Fruit fly (Drosophila melanogaster) whole organism, pupa: ENCODE results near the gene CG14322.
A peak's percentile ranks its signal among the peaks of the same experiment; 100 is the strongest.

Experiments
- CG12605 ChIP-seq: fragments of 200-800 bp; sonication (Bioruptor generic); IDR thresholded peaks from 2 replicates; pipeline ENCODE4 v1.3.6; 2022; ENCODE audit warnings: missing biosample characterization, missing genetic modification characterization
- CG14655 ChIP-seq: fragments of 200-800 bp; sonication (Bioruptor generic); optimal IDR thresholded peaks from 3 replicates; lab custom pipeline; 2017; ENCODE audit warnings: mild to moderate bottlenecking, missing biosample characterization, missing genetic modification reagents, missing genetic modification characterization
- CG15710 ChIP-seq: fragments of 200-800 bp; sonication (Bioruptor generic); optimal IDR thresholded peaks from 2 replicates; lab custom pipeline; 2018; ENCODE audit warnings: missing biosample characterization, mild to moderate bottlenecking, missing genetic modification characterization, moderate library complexity
- CG32121 ChIP-seq: fragments of 200-800 bp; sonication (Bioruptor generic); IDR thresholded peaks from 2 replicates; pipeline ENCODE4 v1.3.6; 2022; ENCODE audit warnings: missing biosample characterization, missing genetic modification characterization
- CG34367 ChIP-seq: fragments of 200-800 bp; sonication (Bioruptor generic); optimal IDR thresholded peaks from 2 replicates; lab custom pipeline; 2018; ENCODE audit warnings: missing biosample characterization, mild to moderate bottlenecking, missing genetic modification characterization
- CG4496 ChIP-seq: fragments of 200-800 bp; sonication (Bioruptor generic); IDR thresholded peaks from 3 replicates; pipeline ENCODE4 v1.3.6; 2022; ENCODE audit warnings: missing biosample characterization, missing genetic modification characterization
- CG8301 ChIP-seq: fragments of 200-800 bp; sonication (Bioruptor generic); optimal IDR thresholded peaks from 2 replicates; lab custom pipeline; 2018; ENCODE audit warnings: missing biosample characterization, mild to moderate bottlenecking, missing genetic modification characterization
- CG9948 ChIP-seq: fragments of 200-800 bp; sonication (Bioruptor generic); optimal IDR thresholded peaks from 2 replicates; lab custom pipeline; 2018; ENCODE audit warnings: missing biosample characterization, mild to moderate bottlenecking, missing genetic modification characterization, moderate library complexity
- EcR ChIP-seq: fragments of 200-800 bp; sonication (Bioruptor generic); optimal IDR thresholded peaks from 3 replicates; lab custom pipeline; 2019; ENCODE audit warnings: missing biosample characterization, missing genetic modification characterization, mild to moderate bottlenecking, moderate library complexity, missing genetic modification reagents
- Ets98B ChIP-seq: fragments of 200-800 bp; sonication (Bioruptor generic); IDR thresholded peaks from 2 replicates; pipeline ENCODE4 v1.3.6; 2022; ENCODE audit warnings: missing biosample characterization, missing genetic modification characterization
- Pif1A ChIP-seq: fragments of 200-800 bp; sonication (Bioruptor generic); optimal IDR thresholded peaks from 3 replicates; lab custom pipeline; 2016; ENCODE audit warnings: missing biosample characterization, missing genetic modification characterization
- Pif1B ChIP-seq: fragments of 200-800 bp; sonication (Bioruptor generic); optimal IDR thresholded peaks from 3 replicates; lab custom pipeline; 2016; ENCODE audit warnings: missing biosample characterization, missing genetic modification characterization
- gl ChIP-seq: fragments of 200-800 bp; sonication (Bioruptor generic); optimal IDR thresholded peaks from 2 replicates; lab custom pipeline; 2018; ENCODE audit warnings: missing biosample characterization, mild to moderate bottlenecking, missing genetic modification characterization
- rn ChIP-seq: fragments of 200-800 bp; sonication (Bioruptor generic); IDR thresholded peaks from 2 replicates; pipeline ENCODE4 v1.3.6; 2022; ENCODE audit warnings: missing biosample characterization, missing genetic modification characterization

DNA sequence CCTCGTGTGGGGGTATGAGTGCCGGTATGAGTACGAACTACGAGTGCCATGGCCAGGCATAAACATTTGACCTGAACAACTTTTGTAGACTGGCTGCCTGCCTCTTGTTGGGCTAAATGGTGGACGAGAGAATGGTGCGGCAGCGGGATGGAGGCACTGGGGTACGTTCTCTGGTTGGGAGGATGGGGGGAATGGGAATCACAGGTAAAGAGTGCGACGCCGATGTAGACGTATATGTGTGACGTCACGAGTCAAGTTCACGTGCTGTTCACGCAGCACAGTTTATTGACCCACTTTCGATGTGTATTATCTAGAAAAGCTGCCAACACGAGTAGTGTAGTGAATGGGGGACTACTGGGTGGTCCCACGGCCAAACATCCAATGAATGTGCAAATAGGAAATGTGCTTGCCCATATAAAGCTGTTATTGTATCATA is 59.5 kb downstream of the CG14322 start:
- TF ChIP-seq Pif1B (GFP tag; lab: Kevin White, UChicago) = no peak
- no peak for TF ChIP-seq gl (tag; lab: Kevin White, UChicago)
- TF ChIP-seq CG12605 (GFP tag; lab: Robert Waterston, UW) = no peak
- TF ChIP-seq rn (GFP tag; lab: Robert Waterston, UW) = no peak
- peak; percentile 94 for TF ChIP-seq EcR (GFP tag; lab: Kevin White, UChicago)
- TF ChIP-seq CG14655 = no peak
- no peak for TF ChIP-seq CG9948 (tag; lab: Kevin White, UChicago)
- TF ChIP-seq Pif1A = no peak
- no peak for TF ChIP-seq CG34367 (tag; lab: Kevin White, UChicago)
- TF ChIP-seq CG8301 (tag; lab: Kevin White, UChicago) = no peak
- no peak for TF ChIP-seq Ets98B (GFP tag; lab: Robert Waterston, UW)
- TF ChIP-seq CG15710 (tag; lab: Kevin White, UChicago) = no peak
- TF ChIP-seq CG32121 (GFP tag; lab: Robert Waterston, UW) = no peak
- no peak for TF ChIP-seq CG4496 (GFP tag; lab: Robert Waterston, UW)
